Fruit fly (Drosophila melanogaster) whole organism, embryonic: ENCODE measurements around the gene Eno.

Source experiments
- Ada2b ChIP-seq: fragments of 200-800 bp; sonication (Bioruptor generic); IDR thresholded peaks from 2 replicates; pipeline ENCODE4 v1.3.6; 2022; ENCODE audit warnings: missing biosample characterization, missing genetic modification characterization
- CG10147 ChIP-seq: fragments of 200-800 bp; sonication (Bioruptor generic); optimal IDR thresholded peaks from 2 replicates; lab custom pipeline; 2019; ENCODE audit warnings: missing biosample characterization, mild to moderate bottlenecking, missing genetic modification characterization, moderate library complexity
- CG10959 ChIP-seq: fragments of 200-800 bp; sonication (Bioruptor generic); IDR thresholded peaks from 2 replicates; pipeline ENCODE4 v1.3.6; 2022; ENCODE audit warnings: missing biosample characterization, missing genetic modification characterization
- CG11695 ChIP-seq: fragments of 200-800 bp; sonication (Bioruptor generic); IDR thresholded peaks from 3 replicates; pipeline ENCODE4 v1.3.6; 2022; ENCODE audit warnings: missing biosample characterization, missing genetic modification characterization
- CG12219 ChIP-seq: fragments of 200-800 bp; sonication (Bioruptor generic); optimal IDR thresholded peaks from 3 replicates; lab custom pipeline; 2018; ENCODE audit warnings: missing biosample characterization, mild to moderate bottlenecking, missing genetic modification characterization
- CG12659 ChIP-seq: fragments of 200-800 bp; sonication (Bioruptor generic); optimal IDR thresholded peaks from 3 replicates; lab custom pipeline; 2017; ENCODE audit warnings: mild to moderate bottlenecking, missing biosample characterization, missing genetic modification reagents, missing genetic modification characterization
- CG12769 ChIP-seq: fragments of 200-800 bp; sonication (Bioruptor generic); optimal IDR thresholded peaks from 2 replicates; lab custom pipeline; 2019; ENCODE audit warnings: missing biosample characterization, mild to moderate bottlenecking, missing genetic modification characterization, moderate library complexity
- CG13123 ChIP-seq: fragments of 200-800 bp; sonication (Bioruptor generic); optimal IDR thresholded peaks from 2 replicates; lab custom pipeline; 2016; ENCODE audit warnings: missing biosample characterization, missing genetic modification characterization
- CG14014 ChIP-seq: fragments of 200-800 bp; sonication (Bioruptor generic); IDR thresholded peaks from 2 replicates; pipeline ENCODE4 v1.3.6; 2022; ENCODE audit warnings: missing biosample characterization, missing genetic modification characterization
- CG14050 ChIP-seq: fragments of 200-800 bp; sonication (Bioruptor generic); IDR thresholded peaks from 3 replicates; pipeline ENCODE4 v1.3.6; 2022; ENCODE audit warnings: missing biosample characterization, missing genetic modification characterization
- CG15601 ChIP-seq: fragments of 200-800 bp; sonication (Bioruptor generic); optimal IDR thresholded peaks from 3 replicates; lab custom pipeline; 2019; ENCODE audit warnings: missing biosample characterization, mild to moderate bottlenecking, missing genetic modification characterization, moderate library complexity
- CG1832 ChIP-seq: fragments of 200-800 bp; sonication (Bioruptor generic); optimal IDR thresholded peaks from 2 replicates; lab custom pipeline; 2017; ENCODE audit warnings: missing biosample characterization, mild to moderate bottlenecking, missing genetic modification characterization, inconsistent platforms
- CG2129 ChIP-seq: fragments of 200-800 bp; sonication (Bioruptor generic); IDR thresholded peaks from 2 replicates; pipeline ENCODE4 v1.3.6; 2022; ENCODE audit warnings: missing biosample characterization, missing genetic modification characterization; ENCODE audit not compliant: partially characterized antibody
- CG31388 ChIP-seq: fragments of 200-800 bp; sonication (Bioruptor generic); optimal IDR thresholded peaks from 2 replicates; lab custom pipeline; 2016; ENCODE audit warnings: missing biosample characterization, missing genetic modification characterization
- CG32767 ChIP-seq: fragments of 200-800 bp; sonication (Bioruptor generic); IDR thresholded peaks from 2 replicates; pipeline ENCODE4 v1.3.6; 2022; ENCODE audit warnings: missing biosample characterization, missing genetic modification characterization
- CG3281 ChIP-seq: fragments of 200-800 bp; sonication (Bioruptor generic); optimal IDR thresholded peaks from 3 replicates; lab custom pipeline; 2017; ENCODE audit warnings: missing biosample characterization, mild to moderate bottlenecking, missing genetic modification characterization
- CG33557 ChIP-seq: fragments of 200-800 bp; sonication (Bioruptor generic); optimal IDR thresholded peaks from 2 replicates; lab custom pipeline; 2019; ENCODE audit warnings: missing biosample characterization, mild to moderate bottlenecking, missing genetic modification characterization, moderate library complexity
- CG34422 ChIP-seq: fragments of 200-800 bp; sonication (Bioruptor generic); IDR thresholded peaks from 3 replicates; pipeline ENCODE4 v1.3.6; 2022; ENCODE audit warnings: missing biosample characterization, missing genetic modification characterization
- CG42726 ChIP-seq: fragments of 200-800 bp; sonication (Bioruptor generic); IDR thresholded peaks from 2 replicates; pipeline ENCODE4 v1.3.6; 2022; ENCODE audit warnings: missing biosample characterization, missing genetic modification characterization; ENCODE audit not compliant: partially characterized antibody
- CG8281 ChIP-seq: fragments of 200-800 bp; sonication (Bioruptor generic); optimal IDR thresholded peaks from 2 replicates; lab custom pipeline; 2018; ENCODE audit warnings: missing biosample characterization, mild to moderate bottlenecking, missing genetic modification characterization, moderate library complexity
- CG8478 ChIP-seq: fragments of >200 bp; optimal IDR thresholded peaks from 2 replicates; lab custom pipeline; 2018
- CoRest ChIP-seq: fragments of 200-800 bp; sonication (Bioruptor generic); optimal IDR thresholded peaks from 3 replicates; lab custom pipeline; 2018; ENCODE audit warnings: missing biosample characterization, mild to moderate bottlenecking, missing genetic modification characterization, moderate library complexity
- Deaf1 ChIP-seq: fragments of 200-800 bp; optimal IDR thresholded peaks from 3 replicates; lab custom pipeline; 2019; ENCODE audit warnings: missing biosample characterization, mild to moderate bottlenecking, missing genetic modification characterization, moderate library complexity
- Dip3 ChIP-seq: fragments of 200-800 bp; sonication (Bioruptor generic); optimal IDR thresholded peaks from 3 replicates; lab custom pipeline; 2016; ENCODE audit warnings: missing biosample characterization, missing genetic modification characterization
- Dp ChIP-seq: fragments of 200-800 bp; sonication (Bioruptor generic); optimal IDR thresholded peaks from 2 replicates; lab custom pipeline; 2018; ENCODE audit warnings: missing biosample characterization, mild to moderate bottlenecking, missing genetic modification characterization, moderate library complexity
- Ets97D ChIP-seq: fragments of 200-800 bp; sonication (Bioruptor generic); optimal IDR thresholded peaks from 3 replicates; lab custom pipeline; 2016; ENCODE audit warnings: missing biosample characterization, missing genetic modification characterization
- HLH4C ChIP-seq: fragments of 200-800 bp; sonication (Bioruptor generic); IDR thresholded peaks from 3 replicates; pipeline ENCODE4 v1.3.6; 2022; ENCODE audit warnings: missing biosample characterization, missing genetic modification characterization; ENCODE audit not compliant: partially characterized antibody
- HLH54F ChIP-seq: fragments of 200-800 bp; sonication (Bioruptor generic); optimal IDR thresholded peaks from 3 replicates; lab custom pipeline; 2016; ENCODE audit warnings: missing biosample characterization, missing genetic modification characterization
- Kr ChIP-seq: fragments of 200-800 bp; sonication (Bioruptor generic); optimal IDR thresholded peaks from 2 replicates; lab custom pipeline; 2017; ENCODE audit warnings: missing biosample characterization, mild to moderate bottlenecking, missing genetic modification characterization
- Nf-YB ChIP-seq: fragments of 200-800 bp; sonication (Bioruptor generic); optimal IDR thresholded peaks from 3 replicates; lab custom pipeline; 2019; ENCODE audit warnings: missing biosample characterization, mild to moderate bottlenecking, missing genetic modification characterization, moderate library complexity
- NfI ChIP-seq: fragments of 200-800 bp; sonication (Bioruptor generic); optimal IDR thresholded peaks from 3 replicates; lab custom pipeline; 2018; ENCODE audit warnings: missing biosample characterization, mild to moderate bottlenecking, missing genetic modification characterization, moderate library complexity
- Pdp1 ChIP-seq, 2 experiments: fragments of 200-800 bp; sonication (Bioruptor generic); optimal IDR thresholded peaks; 3 replicates each; lab custom pipeline; 2016; ENCODE audit warnings: missing biosample characterization in 2 of 2, missing genetic modification characterization in 2 of 2, mild to moderate bottlenecking in 1 of 2, moderate library complexity in 1 of 2
- Side ChIP-seq: fragments of 200-800 bp; sonication (Bioruptor generic); optimal IDR thresholded peaks from 2 replicates; lab custom pipeline; 2016; ENCODE audit warnings: missing biosample characterization, missing genetic modification characterization
- Sry-δ ChIP-seq: fragments of 200-800 bp; sonication (Bioruptor generic); optimal IDR thresholded peaks from 2 replicates; lab custom pipeline; 2016; ENCODE audit warnings: missing biosample characterization, missing genetic modification characterization
- Usf ChIP-seq: fragments of 200-800 bp; sonication (Bioruptor generic); optimal IDR thresholded peaks from 2 replicates; lab custom pipeline; 2017; ENCODE audit warnings: missing genotype, missing biosample characterization, missing genetic modification characterization
- bbx ChIP-seq: fragments of 200-800 bp; sonication (Bioruptor generic); IDR thresholded peaks from 2 replicates; pipeline ENCODE4 v1.3.6; 2022; ENCODE audit warnings: missing biosample characterization, missing genetic modification characterization; ENCODE audit not compliant: partially characterized antibody
- crol ChIP-seq: fragments of 200-800 bp; sonication (Bioruptor generic); IDR thresholded peaks from 2 replicates; pipeline ENCODE4 v1.3.6; 2022; ENCODE audit warnings: missing biosample characterization, missing genetic modification characterization
- danr ChIP-seq: fragments of 200-800 bp; sonication (Bioruptor generic); IDR thresholded peaks from 2 replicates; pipeline ENCODE4 v1.3.6; 2022; ENCODE audit warnings: missing biosample characterization, missing genetic modification characterization
- fd3F ChIP-seq: fragments of 200-800 bp; sonication (Bioruptor generic); optimal IDR thresholded peaks from 2 replicates; lab custom pipeline; 2018; ENCODE audit warnings: missing biosample characterization, mild to moderate bottlenecking, missing genetic modification characterization, moderate library complexity
- ftz-f1 ChIP-seq: fragments of 200-800 bp; sonication (Bioruptor generic); optimal IDR thresholded peaks from 2 replicates; lab custom pipeline; 2016; ENCODE audit warnings: missing biosample characterization, missing genetic modification characterization
- gsb ChIP-seq: fragments of 200-800 bp; sonication (Bioruptor generic); IDR thresholded peaks from 2 replicates; pipeline ENCODE4 v1.3.6; 2022; ENCODE audit warnings: missing biosample characterization, missing genetic modification characterization
- nerfin-1 ChIP-seq: fragments of 200-800 bp; sonication (Bioruptor generic); optimal IDR thresholded peaks from 3 replicates; lab custom pipeline; 2019; ENCODE audit warnings: missing biosample characterization, mild to moderate bottlenecking, missing genetic modification characterization, moderate library complexity
- org-1 ChIP-seq: fragments of 200-800 bp; sonication (Bioruptor generic); optimal IDR thresholded peaks from 2 replicates; lab custom pipeline; 2017; ENCODE audit warnings: missing biosample characterization, missing genetic modification characterization
- pfk ChIP-seq: fragments of 200-800 bp; sonication (Bioruptor generic); optimal IDR thresholded peaks from 2 replicates; lab custom pipeline; 2018; ENCODE audit warnings: missing biosample characterization, mild to moderate bottlenecking, missing genetic modification characterization, moderate library complexity
- pros ChIP-seq: fragments of 200-800 bp; sonication (Bioruptor generic); optimal IDR thresholded peaks from 3 replicates; lab custom pipeline; 2019; ENCODE audit warnings: missing biosample characterization, mild to moderate bottlenecking, missing genetic modification characterization, moderate library complexity
- sc ChIP-seq, 3 experiments: fragments of >200 bp in 2 of 3; fragments of 200-800 bp in 1 of 3; sonication (Bioruptor generic) in 1 of 3; optimal IDR thresholded peaks; 2 replicates in 2 of 3; 3 replicates in 1 of 3; lab custom pipeline; 2017; ENCODE audit warnings: mild to moderate bottlenecking in 1 of 3, missing biosample characterization in 1 of 3, missing genetic modification characterization in 1 of 3, missing genetic modification reagents in 1 of 3
- tap ChIP-seq: fragments of 200-800 bp; optimal IDR thresholded peaks from 3 replicates; lab custom pipeline; 2019; ENCODE audit warnings: missing biosample characterization, mild to moderate bottlenecking, missing genetic modification characterization, moderate library complexity
- ttk ChIP-seq: fragments of 200-800 bp; sonication (Bioruptor generic); IDR thresholded peaks from 2 replicates; pipeline ENCODE4 v2.1.2; 2022; ENCODE audit warnings: missing biosample characterization, missing genetic modification characterization
- zen ChIP-seq: fragments of 200-800 bp; sonication (Bioruptor generic); optimal IDR thresholded peaks from 3 replicates; lab custom pipeline; 2018; ENCODE audit warnings: missing biosample characterization, mild to moderate bottlenecking, missing genetic modification characterization, moderate library complexity

Eno gene

DNA sequence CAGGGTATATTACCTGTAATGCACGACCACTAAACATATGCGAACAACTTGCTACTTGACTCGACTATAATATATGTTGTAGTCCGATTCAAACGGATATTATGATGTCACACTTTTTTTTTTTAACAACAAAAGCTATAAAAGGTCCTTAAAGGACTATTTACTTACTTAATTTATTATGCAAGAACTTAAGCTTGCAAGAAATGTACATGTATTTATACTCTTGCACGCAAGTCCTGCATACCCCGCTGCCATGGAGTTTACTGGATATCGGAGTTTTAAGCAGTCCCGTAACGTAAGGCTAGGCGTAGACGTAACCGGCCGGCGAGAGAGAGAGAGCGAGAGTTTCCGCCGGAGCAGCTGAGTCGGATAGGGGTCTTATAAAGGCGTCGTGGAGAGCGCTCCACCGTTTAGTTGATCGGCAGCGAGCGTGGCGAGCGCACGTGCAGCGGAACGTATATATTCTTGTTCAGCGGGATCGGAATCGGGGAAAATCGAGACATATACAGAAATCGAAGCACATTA lies 7.7 kb upstream of the Eno start (continued):
- peak; percentile 68 for TF ChIP-seq Usf (GFP tag; lab: Kevin White, UChicago)
- peak; percentile 74 for TF ChIP-seq CG14014 (GFP tag; lab: Robert Waterston, UW)
- TF ChIP-seq HLH54F (GFP tag; lab: Kevin White, UChicago) = peak; percentile 89
- TF ChIP-seq CG3281 (GFP tag; lab: Kevin White, UChicago) = peak; percentile 80
- peak; percentile 59 for TF ChIP-seq Ets97D
- TF ChIP-seq Dip3 (GFP tag; lab: Kevin White, UChicago) = peak; percentile 90
- peak; percentile 79 for TF ChIP-seq Ada2b
- peak; percentile 88 for TF ChIP-seq Side (GFP tag; lab: Kevin White, UChicago)
- TF ChIP-seq bbx = peak; percentile 62
- no peak for TF ChIP-seq HLH4C (GFP tag; lab: Robert Waterston, UW)
- peak; percentile 70 for TF ChIP-seq ftz-f1
- TF ChIP-seq CG10147 (GFP tag; lab: Kevin White, UChicago) = peak; percentile 66
- TF ChIP-seq ttk = peak; percentile 86
- peak; percentile 87 for TF ChIP-seq CG11695 (GFP tag; lab: Robert Waterston, UW)
- TF ChIP-seq nerfin-1 (tag; lab: Kevin White, UChicago) = peak; percentile 35
- TF ChIP-seq sc (optimal IDR thresholded peaks at IDR 0.05; lab: Kevin White, UChicago) = no peak
- peak; percentile 90 for TF ChIP-seq sc (GFP tag; optimal IDR thresholded peaks at IDR 0.05; lab: Kevin White, UChicago)
- TF ChIP-seq CG15601 (tag; lab: Kevin White, UChicago) = peak; percentile 69
- TF ChIP-seq CG12219 = peak; percentile 76
- peak; percentile 76 for TF ChIP-seq fd3F (GFP tag; lab: Kevin White, UChicago)
- TF ChIP-seq CG42726 = peak; percentile 68; the same call in 1 of the 2 replicates
- no peak for TF ChIP-seq CG1832 (GFP tag; lab: Kevin White, UChicago)
- 0 out of 2 replicates have a peak, but pooled peaks have one; percentile 23 for TF ChIP-seq crol (GFP tag; lab: Robert Waterston, UW)
- peak; percentile 70 for TF ChIP-seq danr
- no peak for TF ChIP-seq pfk
- TF ChIP-seq tap (tag; lab: Kevin White, UChicago) = peak; percentile 39
- peak; percentile 71 for TF ChIP-seq CG13123 (GFP tag; lab: Kevin White, UChicago)
- peak; percentile 87 for TF ChIP-seq CoRest (tag; lab: Kevin White, UChicago)
- peak; percentile 64 for TF ChIP-seq Deaf1 (tag; lab: Kevin White, UChicago)
- TF ChIP-seq zen (tag; lab: Kevin White, UChicago) = peak; percentile 82
- peak; percentile 64 for TF ChIP-seq CG31388 (GFP tag; lab: Kevin White, UChicago)
- TF ChIP-seq Pdp1 (GFP tag; optimal IDR thresholded peaks at IDR 0.05; lab: Kevin White, UChicago) = peak; percentile 89 to 92
- peak; percentile 42 for TF ChIP-seq CG8281
- no peak for TF ChIP-seq CG33557 (GFP tag; lab: Kevin White, UChicago)
- TF ChIP-seq pros (GFP tag; lab: Kevin White, UChicago) = no peak
- TF ChIP-seq CG12769 (tag; lab: Kevin White, UChicago) = peak; percentile 87
- peak; percentile 84 for TF ChIP-seq CG12659
- no peak for TF ChIP-seq CG8478
- peak; percentile 77 for TF ChIP-seq NfI (GFP tag; lab: Kevin White, UChicago)
- TF ChIP-seq CG14050 (GFP tag; lab: Robert Waterston, UW) = peak; percentile 80
- peak; percentile 83; the same call in 1 of the 2 replicates for TF ChIP-seq CG32767 (GFP tag; lab: Robert Waterston, UW)
- peak; percentile 88 for TF ChIP-seq CG34422
- TF ChIP-seq CG10959 (GFP tag; lab: Robert Waterston, UW) = peak; percentile 55
- TF ChIP-seq Dp = no peak
- peak; percentile 65 for TF ChIP-seq Nf-YB
- TF ChIP-seq Sry-δ = peak; percentile 44
- TF ChIP-seq CG2129 (GFP tag; lab: Robert Waterston, UW) = no peak
- no peak for TF ChIP-seq Kr (GFP tag; lab: Kevin White, UChicago)
- TF ChIP-seq gsb (GFP tag; lab: Robert Waterston, UW) = no peak
- peak; percentile 93 for TF ChIP-seq org-1
